Worm (Caenorhabditis elegans) whole organism, L3 larva: ENCODE measurements around the gene Y55F3BR.10.
A peak's percentile ranks its signal among the peaks of the same experiment; 100 is the strongest.

Experiments
- R02D3.7 ChIP-seq: fragments of 150-350 bp; optimal IDR thresholded peaks from 2 replicates; lab custom pipeline; 2014; ENCODE audit warnings: missing biosample characterization, missing genetic modification characterization
- aly-2 ChIP-seq: fragments of 150-350 bp; optimal IDR thresholded peaks from 2 replicates; lab custom pipeline; 2014; ENCODE audit warnings: missing biosample characterization, missing genetic modification characterization
- ceh-16 ChIP-seq: sonication (generic microtip); optimal IDR thresholded peaks from 2 replicates; lab custom pipeline; 2017; ENCODE audit warnings: missing biosample characterization, missing genetic modification characterization
- ceh-28 ChIP-seq: fragments of 150-350 bp; optimal IDR thresholded peaks from 2 replicates; lab custom pipeline; 2014; ENCODE audit warnings: missing biosample characterization, missing genetic modification reagents, missing genetic modification characterization
- ceh-82 ChIP-seq: fragments of 150-350 bp; optimal IDR thresholded peaks from 2 replicates; lab custom pipeline; 2014; ENCODE audit warnings: missing biosample characterization, missing genetic modification characterization
- daf-12 ChIP-seq: fragments of 150-350 bp; optimal IDR thresholded peaks from 2 replicates; lab custom pipeline; 2014; ENCODE audit warnings: missing biosample characterization, missing genetic modification reagents, missing genetic modification characterization
- elt-2 ChIP-seq: sonication (generic microtip); optimal IDR thresholded peaks from 2 replicates; lab custom pipeline; 2016; ENCODE audit warnings: missing genetic modification reagents, mild to moderate bottlenecking, missing genetic modification characterization, missing compliant biosample characterization
- elt-3 ChIP-seq, 3 experiments: fragments of 150-350 bp in 1 of 3; sonication (generic microtip) in 2 of 3; optimal IDR thresholded peaks; 2 replicates in 2 of 3; 4 replicates in 1 of 3; lab custom pipeline; 2014 to 2017; ENCODE audit warnings: missing biosample characterization in 3 of 3, missing genetic modification characterization in 3 of 3
- eor-1 ChIP-seq, 2 experiments: fragments of 150-350 bp; optimal IDR thresholded peaks; 2 replicates each; lab custom pipeline; 2014 to 2018; ENCODE audit warnings: missing biosample characterization in 2 of 2, missing genetic modification characterization in 2 of 2
- fkh-10 ChIP-seq: sonication (generic microtip); optimal IDR thresholded peaks from 2 replicates; lab custom pipeline; 2017; ENCODE audit warnings: missing biosample characterization, missing genetic modification reagents, missing genetic modification characterization
- hmg-11 ChIP-seq: sonication (generic microtip); optimal IDR thresholded peaks from 2 replicates; lab custom pipeline; 2016; ENCODE audit warnings: missing genetic modification characterization, missing compliant biosample characterization
- jun-1 ChIP-seq: fragments of 150-350 bp; optimal IDR thresholded peaks from 2 replicates; lab custom pipeline; 2014; ENCODE audit warnings: missing biosample characterization, missing genetic modification reagents, missing genetic modification characterization
- lin-15B ChIP-seq: fragments of 150-350 bp; optimal IDR thresholded peaks from 2 replicates; lab custom pipeline; 2014; ENCODE audit warnings: missing biosample characterization, missing genetic modification characterization
- lin-39 ChIP-seq: fragments of 150-350 bp; optimal IDR thresholded peaks from 2 replicates; lab custom pipeline; 2018; ENCODE audit warnings: missing biosample characterization, missing genetic modification reagents, missing genetic modification characterization
- lsy-12 ChIP-seq: sonication (generic microtip); optimal IDR thresholded peaks from 2 replicates; lab custom pipeline; 2016; ENCODE audit warnings: mild to moderate bottlenecking, missing genetic modification characterization, missing compliant biosample characterization
- mdl-1 ChIP-seq: fragments of 150-350 bp; optimal IDR thresholded peaks from 2 replicates; lab custom pipeline; 2014; ENCODE audit warnings: missing biosample characterization, missing genetic modification characterization
- nfya-1 ChIP-seq: sonication (generic microtip); optimal IDR thresholded peaks from 2 replicates; lab custom pipeline; 2017; ENCODE audit warnings: missing genetic modification characterization, mild to moderate bottlenecking, missing compliant biosample characterization, antibody characterized with exemption, moderate library complexity; ENCODE audit not compliant: insufficient read depth
- nhr-23 ChIP-seq: fragments of 150-350 bp; optimal IDR thresholded peaks from 2 replicates; lab custom pipeline; 2014; ENCODE audit warnings: missing biosample characterization, missing genetic modification reagents, missing genetic modification characterization
- nhr-237 ChIP-seq: fragments of 150-350 bp; optimal IDR thresholded peaks from 2 replicates; lab custom pipeline; 2014; ENCODE audit warnings: missing biosample characterization, missing genetic modification characterization
- nhr-28 ChIP-seq: fragments of 150-350 bp; optimal IDR thresholded peaks from 2 replicates; lab custom pipeline; 2014; ENCODE audit warnings: missing biosample characterization, missing genetic modification characterization
- nhr-43 ChIP-seq: sonication (generic microtip); optimal IDR thresholded peaks from 2 replicates; lab custom pipeline; 2016; ENCODE audit warnings: mild to moderate bottlenecking, missing genetic modification characterization, missing compliant biosample characterization; ENCODE audit not compliant: poor library complexity, severe bottlenecking
- nhr-76 ChIP-seq: fragments of 150-350 bp; sonication (generic microtip); optimal IDR thresholded peaks from 5 replicates; lab custom pipeline; 2014; ENCODE audit warnings: missing biosample characterization, missing genetic modification characterization
- sea-2 ChIP-seq: fragments of 150-350 bp; sonication (generic microtip); optimal IDR thresholded peaks from 4 replicates; lab custom pipeline; 2014; ENCODE audit warnings: missing biosample characterization, missing genetic modification reagents, missing genetic modification characterization
- snpc-4 ChIP-seq: fragments of 150-350 bp; optimal IDR thresholded peaks from 2 replicates; lab custom pipeline; 2014; ENCODE audit warnings: missing biosample characterization, missing genetic modification characterization
- unc-39 ChIP-seq: sonication (generic microtip); optimal IDR thresholded peaks from 4 replicates; lab custom pipeline; 2017; ENCODE audit warnings: missing biosample characterization, missing genetic modification characterization
- unc-62 ChIP-seq: fragments of 150-350 bp; sonication (generic microtip); optimal IDR thresholded peaks from 4 replicates; lab custom pipeline; 2014; ENCODE audit warnings: missing biosample characterization, missing genetic modification reagents, missing genetic modification characterization
- zag-1 ChIP-seq: fragments of 150-350 bp; optimal IDR thresholded peaks from 2 replicates; lab custom pipeline; 2014; ENCODE audit warnings: missing biosample characterization, missing genetic modification characterization
- ztf-4 ChIP-seq: fragments of 150-350 bp; optimal IDR thresholded peaks from 2 replicates; lab custom pipeline; 2014; ENCODE audit warnings: missing biosample characterization, missing genetic modification characterization

Gene Y55F3BR.10

ce11 chrIV:800518-800917, 31.7 kb upstream of the Y55F3BR.10 start, which contains the start of gene mrpl-46:
TSS of gene mrpl-46 (plus strand) at chrIV:800818.
- no peak for TF ChIP-seq lin-39
- no peak for TF ChIP-seq daf-12 (tag; lab: Kevin White, UChicago)
- TF ChIP-seq zag-1 (tag; lab: Kevin White, UChicago) = no peak
- TF ChIP-seq jun-1 (tag; lab: Kevin White, UChicago) = no peak
- TF ChIP-seq nhr-76 (tag; lab: Kevin White, UChicago) = no peak
- no peak for TF ChIP-seq nfya-1
- TF ChIP-seq sea-2 (GFP tag; lab: Kevin White, UChicago) = no peak
- no peak for TF ChIP-seq R02D3.7 (tag; lab: Kevin White, UChicago)
- TF ChIP-seq fkh-10 (GFP tag; lab: Kevin White, UChicago) = no peak
- no peak for TF ChIP-seq ceh-82 (tag; lab: Kevin White, UChicago)
- TF ChIP-seq nhr-28 (tag; lab: Kevin White, UChicago) = no peak

ce11 chrIV:801162-801561, 31.1 kb upstream of the Y55F3BR.10 start:
- TF ChIP-seq nhr-23 (tag; lab: Kevin White, UChicago) = no peak
- TF ChIP-seq, all 47 proteins: peak for 0

ce11 chrIV:804802-805201, 27.4 kb upstream of the Y55F3BR.10 start, which contains the start of gene Y55F3BL.4:
TSS of gene Y55F3BL.4 (plus strand) at chrIV:805102.
- no peak for TF ChIP-seq elt-2 (tag; lab: Kevin White, UChicago)

ce11 chrIV:805693-806092, 26.5 kb upstream of the Y55F3BR.10 start:
- TF ChIP-seq eor-1 (tag; optimal IDR thresholded peaks at IDR 0.05; lab: Kevin White, UChicago) (no peak), ceh-28 (tag; lab: Kevin White, UChicago) (peak; percentile 70), unc-39 (tag; lab: Kevin White, UChicago) (no peak), ztf-4 (tag; lab: Kevin White, UChicago) (no peak), aly-2 (tag; lab: Kevin White, UChicago) (no peak), nfya-1 (no peak), jun-1 (tag; lab: Kevin White, UChicago) (no peak), hmg-11 (tag; lab: Kevin White, UChicago) (no peak)

- TF ChIP-seq lin-15B (tag; lab: Kevin White, UChicago) (peak; percentile 14), mdl-1 (tag; lab: Kevin White, UChicago) (no peak), fkh-10 (GFP tag; lab: Kevin White, UChicago) (no peak)
Measured at ce11 chrIV:807027-807516, 25.2 kb upstream of the Y55F3BR.10 start, which contains the start of gene Y55F3BL.6. TSS of gene Y55F3BL.6 (minus strand) at chrIV:807077.

ce11 chrIV:813341-813740, 18.9 kb upstream of the Y55F3BR.10 start:
- TF ChIP-seq lin-15B (tag; lab: Kevin White, UChicago) = peak; percentile 43

ce11 chrIV:817879-818278, 14.4 kb upstream of the Y55F3BR.10 start:
- TF ChIP-seq sea-2 (GFP tag; lab: Kevin White, UChicago) (no peak), eor-1 (tag; optimal IDR thresholded peaks at IDR 0.05; lab: Kevin White, UChicago) (no peak), nhr-237 (tag; lab: Kevin White, UChicago) (no peak), ceh-16 (tag; lab: Kevin White, UChicago) (no peak), elt-3 (tag; optimal IDR thresholded peaks at IDR 0.05; lab: Kevin White, UChicago) (no peak), nhr-43 (tag; lab: Kevin White, UChicago) (no peak), snpc-4 (tag; lab: Kevin White, UChicago) (no peak), lsy-12 (no peak)

ce11 chrIV:824854-825253, 7.4 kb upstream of the Y55F3BR.10 start, which contains the start of gene zipt-15:
TSS of gene zipt-15 (minus strand) at chrIV:824954.
- TF ChIP-seq unc-62 (GFP tag; lab: Kevin White, UChicago) (no peak), elt-3 (tag; optimal IDR thresholded peaks at IDR 0.05; lab: Kevin White, UChicago) (no peak)
